Worm (Caenorhabditis elegans): ENCODE measurements around the gene F26G1.10.

Gene F26G1.10

ce11 chrII:4793320-4793719 is 19.1 kb downstream of the F26G1.10 start:
- TF ChIP-seq mep-1 (tag; optimal IDR thresholded peaks at IDR 0.05) (no peak), drap-1 (GFP tag; optimal IDR thresholded peaks at IDR 0.05) (no peak), elt-1 (tag; optimal IDR thresholded peaks at IDR 0.05; ENCODE audit: borderline replicate concordance, insufficient read depth) (no peak), blmp-1 (tag; optimal IDR thresholded peaks at IDR 0.05) (no peak), sptf-1 (tag; optimal IDR thresholded peaks at IDR 0.05) (no peak), sem-2 (GFP tag; optimal IDR thresholded peaks at IDR 0.05) (no peak), snpc-4 (tag; optimal IDR thresholded peaks at IDR 0.05) (no peak), tbx-8 (GFP tag; optimal IDR thresholded peaks at IDR 0.05) (no peak), ceh-39 (tag; optimal IDR thresholded peaks at IDR 0.05) (no peak), ham-2 (GFP tag; optimal IDR thresholded peaks at IDR 0.05) (no peak), bed-3 (GFP tag; optimal IDR thresholded peaks at IDR 0.05) (no peak), ceh-83 (GFP tag; optimal IDR thresholded peaks at IDR 0.05) (no peak)

ce11 chrII:4795461-4795860 is 21.3 kb downstream of the F26G1.10 start, which contains the start of gene C33F10.4:
Gene C33F10.4 (plus strand): TSS chrII:4795761.
- TF ChIP-seq ces-1 (GFP tag; optimal IDR thresholded peaks at IDR 0.05) = no peak
- no peak for TF ChIP-seq nhr-12 (tag; optimal IDR thresholded peaks at IDR 0.05)
- no peak for TF ChIP-seq nhr-2 (tag; optimal IDR thresholded peaks at IDR 0.05)
- TF ChIP-seq mab-5 (tag; optimal IDR thresholded peaks at IDR 0.05) = no peak
- TF ChIP-seq nhr-237 (tag; optimal IDR thresholded peaks at IDR 0.05) = no peak
- no peak for TF ChIP-seq nhr-76 (tag; optimal IDR thresholded peaks at IDR 0.05)
- TF ChIP-seq pha-4 (tag; optimal IDR thresholded peaks at IDR 0.05) = no peak
- no peak for TF ChIP-seq lin-13 (tag; optimal IDR thresholded peaks at IDR 0.05)
- no peak for TF ChIP-seq zip-8 (tag; optimal IDR thresholded peaks at IDR 0.05)

DNA sequence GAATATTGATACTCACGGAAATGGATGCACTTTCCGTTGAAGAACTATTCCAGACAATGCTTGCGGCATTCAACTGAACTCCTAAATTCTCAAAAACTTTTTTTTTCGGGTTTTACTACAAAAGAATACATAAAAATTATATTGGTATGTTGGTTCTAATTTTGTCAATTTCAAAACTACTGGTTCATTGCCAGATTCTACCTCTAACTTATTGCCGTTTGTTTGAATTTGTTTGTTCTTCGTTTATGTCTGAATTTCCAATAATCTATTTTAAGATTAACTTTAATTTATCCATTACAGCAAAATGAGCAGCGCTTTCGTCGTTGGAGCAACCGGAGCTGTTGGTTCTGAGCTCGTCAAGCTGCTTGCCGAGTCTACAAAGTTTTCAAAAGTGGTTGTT is 22.9 kb downstream of the F26G1.10 start, which contains the start of gene C33F10.14:
C33F10.14 (plus strand) TSS at position 301 of the 400 bp plus-strand sequence.
- no peak for TF ChIP-seq nhr-2 (tag; optimal IDR thresholded peaks at IDR 0.05)
- TF ChIP-seq unc-39 (tag; optimal IDR thresholded peaks at IDR 0.05) = no peak
- TF ChIP-seq drap-1 (GFP tag; optimal IDR thresholded peaks at IDR 0.05) = no peak
- TF ChIP-seq sptf-1 (tag; optimal IDR thresholded peaks at IDR 0.05) = no peak
- no peak for TF ChIP-seq ceh-39 (tag; optimal IDR thresholded peaks at IDR 0.05)
- no peak for TF ChIP-seq snpc-4 (tag; optimal IDR thresholded peaks at IDR 0.05)
- TF ChIP-seq ceh-83 (GFP tag; optimal IDR thresholded peaks at IDR 0.05) = no peak
- TF ChIP-seq mab-5 (tag; optimal IDR thresholded peaks at IDR 0.05) = no peak
- no peak for TF ChIP-seq cnd-1 (tag; optimal IDR thresholded peaks at IDR 0.05)
- no peak for TF ChIP-seq lsy-2 (tag; optimal IDR thresholded peaks at IDR 0.05)
- no peak for TF ChIP-seq mep-1 (tag; optimal IDR thresholded peaks at IDR 0.05)

DNA sequence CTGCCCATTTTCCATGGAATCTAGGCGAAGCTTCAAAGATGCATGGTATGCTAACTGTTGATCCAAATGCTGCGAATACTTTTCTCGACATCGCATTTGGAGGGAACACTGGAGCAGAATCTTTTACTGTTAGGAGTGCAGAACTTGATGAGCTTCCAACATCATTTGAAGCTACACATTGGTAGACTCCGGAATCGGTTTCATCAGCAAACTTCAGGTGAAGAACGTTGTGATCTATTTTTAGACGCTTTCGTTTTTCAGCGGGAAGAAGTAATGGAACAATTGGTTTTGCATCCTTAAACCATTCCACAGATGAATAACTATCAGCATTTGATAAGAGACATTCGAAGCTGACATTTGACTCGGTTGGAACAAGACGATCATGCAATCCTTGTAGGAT is 26.3 kb downstream of the F26G1.10 start:
- TF ChIP-seq zip-8 (tag; optimal IDR thresholded peaks at IDR 0.05) (no peak), snpc-4 (tag; optimal IDR thresholded peaks at IDR 0.05) (no peak), bed-3 (GFP tag; optimal IDR thresholded peaks at IDR 0.05) (no peak), unc-120 (tag; optimal IDR thresholded peaks at IDR 0.05; ENCODE audit: poor library complexity, severe bottlenecking) (no peak), tbx-8 (GFP tag; optimal IDR thresholded peaks at IDR 0.05) (no peak), M03D4.4 (tag; optimal IDR thresholded peaks at IDR 0.05) (no peak), lsy-2 (tag; optimal IDR thresholded peaks at IDR 0.05) (no peak), drap-1 (GFP tag; optimal IDR thresholded peaks at IDR 0.05) (no peak), ceh-39 (tag; optimal IDR thresholded peaks at IDR 0.05) (no peak), ceh-43 (GFP tag; optimal IDR thresholded peaks at IDR 0.05) (no peak), lin-13 (tag; optimal IDR thresholded peaks at IDR 0.05) (no peak), nhr-28 (tag; optimal IDR thresholded peaks at IDR 0.05) (no peak)

DNA sequence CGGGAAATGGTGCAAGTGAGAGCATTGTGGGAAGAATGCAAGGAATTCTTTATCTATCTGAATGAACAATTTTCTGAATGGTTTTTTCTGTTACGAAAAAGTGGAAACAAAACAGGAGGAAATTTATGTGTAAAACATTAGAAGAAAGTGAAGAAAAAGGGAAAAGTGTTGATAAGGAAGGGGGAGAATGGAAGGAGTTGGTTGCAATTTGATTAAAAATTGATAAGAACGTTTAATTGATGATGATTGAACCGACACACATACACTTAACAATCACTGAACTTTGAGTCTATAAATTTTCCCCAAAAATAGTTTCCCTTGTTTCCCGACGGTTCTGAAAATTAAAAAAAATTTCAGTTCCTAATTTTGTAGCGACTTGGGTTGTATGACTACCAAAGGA is 28.7 kb downstream of the F26G1.10 start:
- TF ChIP-seq sptf-1 (tag; optimal IDR thresholded peaks at IDR 0.05) (no peak), elt-1 (tag; optimal IDR thresholded peaks at IDR 0.05; ENCODE audit: borderline replicate concordance, insufficient read depth) (no peak), lin-13 (tag; optimal IDR thresholded peaks at IDR 0.05) (no peak), snpc-4 (tag; optimal IDR thresholded peaks at IDR 0.05) (no peak), nhr-76 (tag; optimal IDR thresholded peaks at IDR 0.05) (no peak), blmp-1 (tag; optimal IDR thresholded peaks at IDR 0.05) (no peak), ceh-83 (GFP tag; optimal IDR thresholded peaks at IDR 0.05) (no peak), zip-8 (tag; optimal IDR thresholded peaks at IDR 0.05) (no peak), cnd-1 (tag; optimal IDR thresholded peaks at IDR 0.05) (no peak), ham-2 (GFP tag; optimal IDR thresholded peaks at IDR 0.05) (no peak), M03D4.4 (tag; optimal IDR thresholded peaks at IDR 0.05) (no peak), unc-120 (tag; optimal IDR thresholded peaks at IDR 0.05; ENCODE audit: poor library complexity, severe bottlenecking) (no peak), mls-2 (tag; optimal IDR thresholded peaks at IDR 0.05) (no peak)

Measured in whole organism, mixed stage, embryonic.